Worm (Caenorhabditis elegans): ENCODE results near the gene K02H11.9.

DNA sequence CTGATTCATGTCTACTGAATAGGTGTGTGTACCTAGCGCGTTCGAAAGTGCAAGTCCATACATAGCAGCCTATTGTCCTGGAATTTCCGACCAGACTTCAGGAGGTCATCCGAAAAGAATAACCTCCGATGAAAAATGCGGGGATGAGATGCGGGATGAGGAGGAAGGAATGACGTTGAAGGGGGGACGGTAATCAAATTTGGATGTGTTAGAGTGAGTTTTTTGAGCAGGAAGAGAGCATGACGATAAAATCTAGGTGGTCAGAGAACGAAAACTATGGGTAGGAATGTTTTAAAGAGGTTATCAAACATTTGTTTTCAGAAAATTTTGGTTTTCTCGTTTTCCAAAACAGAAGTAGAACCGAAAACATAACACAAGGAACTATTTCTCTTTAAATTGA is 50.8 kb downstream of the K02H11.9 start:
- no peak for TF ChIP-seq unc-120 (tag; optimal IDR thresholded peaks at IDR 0.05; ENCODE audit: poor library complexity, severe bottlenecking)
- TF ChIP-seq ces-1 (GFP tag; optimal IDR thresholded peaks at IDR 0.05), result no peak
- TF ChIP-seq mab-5 (tag; optimal IDR thresholded peaks at IDR 0.05), result no peak
- no peak for TF ChIP-seq bed-3 (GFP tag; optimal IDR thresholded peaks at IDR 0.05)

Measured in whole organism, mixed stage, embryonic.